Fruit fly (Drosophila melanogaster) whole organism, embryonic: ENCODE data around the gene CG6168.
A peak's percentile ranks its signal among the peaks of the same experiment; 100 is the strongest.

Source experiments
- BtbVII ChIP-seq: fragments of 200-800 bp; sonication (Bioruptor generic); optimal IDR thresholded peaks from 3 replicates; lab custom pipeline; 2017; ENCODE audit warnings: missing biosample characterization, mild to moderate bottlenecking, missing genetic modification characterization
- CG11398 ChIP-seq: fragments of 200-800 bp; sonication (Bioruptor generic); optimal IDR thresholded peaks from 2 replicates; lab custom pipeline; 2016; ENCODE audit warnings: missing biosample characterization, missing genetic modification characterization
- CG11723 ChIP-seq: fragments of 200-800 bp; sonication (Bioruptor generic); optimal IDR thresholded peaks from 2 replicates; lab custom pipeline; 2017; ENCODE audit warnings: missing biosample characterization, mild to moderate bottlenecking, missing genetic modification characterization
- CG12744 ChIP-seq: fragments of 200-800 bp; sonication (Bioruptor generic); optimal IDR thresholded peaks from 2 replicates; lab custom pipeline; 2016; ENCODE audit warnings: missing biosample characterization, missing genetic modification characterization
- CG14014 ChIP-seq: fragments of 200-800 bp; sonication (Bioruptor generic); IDR thresholded peaks from 2 replicates; pipeline ENCODE4 v1.3.6; 2022; ENCODE audit warnings: missing biosample characterization, missing genetic modification characterization
- CG17802 ChIP-seq: fragments of 200-800 bp; sonication (Bioruptor generic); optimal IDR thresholded peaks from 2 replicates; lab custom pipeline; 2018; ENCODE audit warnings: missing biosample characterization, mild to moderate bottlenecking, missing genetic modification characterization, moderate library complexity
- CG2116 ChIP-seq: fragments of 200-800 bp; sonication (Bioruptor generic); optimal IDR thresholded peaks from 3 replicates; lab custom pipeline; 2018; ENCODE audit warnings: missing biosample characterization, mild to moderate bottlenecking, missing genetic modification characterization
- CG2199 ChIP-seq: fragments of 200-800 bp; sonication (Bioruptor generic); IDR thresholded peaks from 3 replicates; pipeline ENCODE4 v1.3.6; 2022; ENCODE audit warnings: missing biosample characterization, missing genetic modification characterization
- CG31441 ChIP-seq: fragments of 200-800 bp; sonication (Bioruptor generic); IDR thresholded peaks from 2 replicates; pipeline ENCODE4 v1.3.6; 2022; ENCODE audit warnings: missing biosample characterization, missing genetic modification characterization
- CG32532 ChIP-seq: fragments of 200-800 bp; sonication (Bioruptor generic); IDR thresholded peaks from 2 replicates; pipeline ENCODE4 v1.3.6; 2022; ENCODE audit warnings: missing biosample characterization, missing genetic modification characterization
- CG33557 ChIP-seq: fragments of 200-800 bp; sonication (Bioruptor generic); optimal IDR thresholded peaks from 2 replicates; lab custom pipeline; 2019; ENCODE audit warnings: missing biosample characterization, mild to moderate bottlenecking, missing genetic modification characterization, moderate library complexity
- CG4404 ChIP-seq: fragments of 200-800 bp; sonication (Bioruptor generic); IDR thresholded peaks from 2 replicates; pipeline ENCODE4 v1.3.6; 2022; ENCODE audit warnings: missing biosample characterization, missing genetic modification characterization
- CG4617 ChIP-seq: fragments of 200-800 bp; sonication (Bioruptor generic); optimal IDR thresholded peaks from 3 replicates; lab custom pipeline; 2016; ENCODE audit warnings: missing biosample characterization, missing genetic modification characterization, borderline replicate concordance
- CG4730 ChIP-seq: fragments of 200-800 bp; sonication (Bioruptor generic); IDR thresholded peaks from 2 replicates; pipeline ENCODE4 v1.3.6; 2022; ENCODE audit warnings: missing biosample characterization, missing genetic modification characterization
- CG6689 ChIP-seq: fragments of 200-800 bp; sonication (Bioruptor generic); IDR thresholded peaks from 2 replicates; pipeline ENCODE4 v1.3.6; 2022; ENCODE audit warnings: missing biosample characterization, missing genetic modification characterization
- CG6765 ChIP-seq: fragments of 200-800 bp; sonication (Bioruptor generic); optimal IDR thresholded peaks from 3 replicates; lab custom pipeline; 2017; ENCODE audit warnings: missing biosample characterization, mild to moderate bottlenecking, missing genetic modification characterization
- CG7556 ChIP-seq: fragments of 200-800 bp; sonication (Bioruptor generic); optimal IDR thresholded peaks from 2 replicates; lab custom pipeline; 2017; ENCODE audit warnings: missing biosample characterization, mild to moderate bottlenecking, missing genetic modification characterization
- CG7745 ChIP-seq: fragments of 200-800 bp; sonication (Bioruptor generic); optimal IDR thresholded peaks from 2 replicates; lab custom pipeline; 2018; ENCODE audit warnings: missing biosample characterization, mild to moderate bottlenecking, missing genetic modification characterization, moderate library complexity
- CG8089 ChIP-seq: fragments of 200-800 bp; sonication (Bioruptor generic); optimal IDR thresholded peaks from 3 replicates; lab custom pipeline; 2016; ENCODE audit warnings: missing biosample characterization, missing genetic modification characterization
- E2f2 ChIP-seq: fragments of 200-800 bp; sonication (Bioruptor generic); IDR thresholded peaks from 2 replicates; pipeline ENCODE4 v1.3.6; 2022; ENCODE audit warnings: missing biosample characterization, missing genetic modification characterization
- Gsc ChIP-seq: fragments of 200-800 bp; sonication (Bioruptor generic); IDR thresholded peaks from 2 replicates; pipeline ENCODE4 v1.3.6; 2022; ENCODE audit warnings: missing biosample characterization, missing genetic modification characterization
- Hr39 ChIP-seq: fragments of >200 bp; optimal IDR thresholded peaks from 2 replicates; lab custom pipeline; 2017
- Hsf ChIP-seq: fragments of 200-800 bp; sonication (Bioruptor generic); optimal IDR thresholded peaks from 3 replicates; lab custom pipeline; 2016; ENCODE audit warnings: missing biosample characterization, missing genetic modification characterization
- MBD-R2 ChIP-seq: fragments of 200-800 bp; sonication (Bioruptor generic); IDR thresholded peaks from 2 replicates; pipeline ENCODE4 v1.3.6; 2022; ENCODE audit warnings: missing biosample characterization, missing genetic modification characterization
- Mrtf ChIP-seq: fragments of 200-800 bp; sonication (Bioruptor generic); IDR thresholded peaks from 3 replicates; pipeline ENCODE4 v1.3.6; 2022; ENCODE audit warnings: missing biosample characterization, missing genetic modification characterization
- NC2β ChIP-seq: fragments of 200-800 bp; sonication (Bioruptor generic); optimal IDR thresholded peaks from 2 replicates; lab custom pipeline; 2016; ENCODE audit warnings: missing biosample characterization, missing genetic modification characterization
- Optix ChIP-seq: fragments of 200-800 bp; sonication (Bioruptor generic); IDR thresholded peaks from 3 replicates; pipeline ENCODE4 v1.3.6; 2022; ENCODE audit warnings: missing biosample characterization, missing genetic modification characterization
- Side ChIP-seq: fragments of 200-800 bp; sonication (Bioruptor generic); optimal IDR thresholded peaks from 2 replicates; lab custom pipeline; 2016; ENCODE audit warnings: missing biosample characterization, missing genetic modification characterization
- Sox100B ChIP-seq: fragments of 200-800 bp; sonication (Bioruptor generic); optimal IDR thresholded peaks from 3 replicates; lab custom pipeline; 2018; ENCODE audit warnings: missing biosample characterization, mild to moderate bottlenecking, missing genetic modification characterization
- Sox102F ChIP-seq: fragments of 200-800 bp; sonication (Bioruptor generic); optimal IDR thresholded peaks from 2 replicates; lab custom pipeline; 2018; ENCODE audit warnings: missing biosample characterization, mild to moderate bottlenecking, missing genetic modification characterization, moderate library complexity
- Vsx1 ChIP-seq: fragments of 200-800 bp; sonication (Bioruptor generic); optimal IDR thresholded peaks from 2 replicates; lab custom pipeline; 2017; ENCODE audit warnings: missing biosample characterization, mild to moderate bottlenecking, missing genetic modification characterization, missing genetic modification reagents
- ac ChIP-seq: fragments of 200-800 bp; sonication (Bioruptor generic); optimal IDR thresholded peaks from 3 replicates; lab custom pipeline; 2017; ENCODE audit warnings: missing biosample characterization, mild to moderate bottlenecking, missing genetic modification characterization
- az2 ChIP-seq: fragments of 200-800 bp; sonication (Bioruptor generic); optimal IDR thresholded peaks from 3 replicates; lab custom pipeline; 2016; ENCODE audit warnings: missing biosample characterization, missing genetic modification characterization
- bab2 ChIP-seq: fragments of 200-800 bp; sonication (Bioruptor generic); optimal IDR thresholded peaks from 2 replicates; lab custom pipeline; 2016; ENCODE audit warnings: missing biosample characterization, missing genetic modification characterization
- dimm ChIP-seq: fragments of 200-800 bp; sonication (Bioruptor generic); IDR thresholded peaks from 2 replicates; pipeline ENCODE4 v1.3.6; 2022; ENCODE audit warnings: missing biosample characterization, missing genetic modification characterization
- dysf ChIP-seq: fragments of 200-800 bp; sonication (Bioruptor generic); IDR thresholded peaks from 3 replicates; pipeline ENCODE4 v1.3.6; 2022; ENCODE audit warnings: missing biosample characterization, missing genetic modification characterization
- exex ChIP-seq: fragments of 200-800 bp; sonication (Bioruptor generic); optimal IDR thresholded peaks from 4 replicates; lab custom pipeline; 2018; ENCODE audit warnings: missing biosample characterization, mild to moderate bottlenecking, missing genetic modification characterization, moderate library complexity
- gt ChIP-seq: fragments of 200-800 bp; sonication (Bioruptor generic); IDR thresholded peaks from 2 replicates; pipeline ENCODE4 v1.3.6; 2022; ENCODE audit warnings: missing biosample characterization, missing genetic modification characterization
- her ChIP-seq: fragments of 200-800 bp; sonication (Bioruptor generic); optimal IDR thresholded peaks from 2 replicates; lab custom pipeline; 2016; ENCODE audit warnings: missing biosample characterization, missing genetic modification characterization
- ind ChIP-seq: fragments of 200-800 bp; sonication (Bioruptor generic); optimal IDR thresholded peaks from 3 replicates; lab custom pipeline; 2016; ENCODE audit warnings: missing biosample characterization, missing genetic modification characterization
- kah ChIP-seq: fragments of 200-800 bp; sonication (Bioruptor generic); optimal IDR thresholded peaks from 2 replicates; lab custom pipeline; 2018; ENCODE audit warnings: missing biosample characterization, mild to moderate bottlenecking, missing genetic modification characterization
- pan ChIP-seq, 4 experiments: fragments of >200 bp in 3 of 4; fragments of 200-800 bp in 1 of 4; sonication (Bioruptor generic) in 1 of 4; optimal IDR thresholded peaks in 3 of 4; IDR thresholded peaks in 1 of 4; 2 replicates each; pipeline versions ENCODE4 v1.3.6 to Lab custom; 2017 to 2022; ENCODE audit warnings: missing biosample characterization in 2 of 4, missing genetic modification characterization in 2 of 4, mixed read lengths in 1 of 4
- pfk ChIP-seq: fragments of 200-800 bp; sonication (Bioruptor generic); optimal IDR thresholded peaks from 2 replicates; lab custom pipeline; 2018; ENCODE audit warnings: missing biosample characterization, mild to moderate bottlenecking, missing genetic modification characterization, moderate library complexity
- seq ChIP-seq: fragments of 200-800 bp; sonication (Bioruptor generic); IDR thresholded peaks from 2 replicates; pipeline ENCODE4 v1.3.6; 2022; ENCODE audit warnings: missing biosample characterization, missing genetic modification characterization
- shn ChIP-seq: fragments of 200-800 bp; sonication (Bioruptor generic); optimal IDR thresholded peaks from 3 replicates; lab custom pipeline; 2016; ENCODE audit warnings: missing biosample characterization, missing genetic modification characterization
- slbo ChIP-seq: fragments of 200-800 bp; sonication (Bioruptor generic); IDR thresholded peaks from 2 replicates; pipeline ENCODE4 v1.3.6; 2022; ENCODE audit warnings: missing biosample characterization, missing genetic modification characterization
- sug ChIP-seq: fragments of 200-800 bp; optimal IDR thresholded peaks from 2 replicates; lab custom pipeline; 2019; ENCODE audit warnings: missing biosample characterization, mild to moderate bottlenecking, missing genetic modification characterization, moderate library complexity
- tin ChIP-seq: fragments of 200-800 bp; sonication (Bioruptor generic); optimal IDR thresholded peaks from 3 replicates; lab custom pipeline; 2016; ENCODE audit warnings: missing biosample characterization, missing genetic modification characterization
- trem ChIP-seq: fragments of 200-800 bp; optimal IDR thresholded peaks from 3 replicates; lab custom pipeline; 2019; ENCODE audit warnings: missing biosample characterization, mild to moderate bottlenecking, missing genetic modification characterization, moderate library complexity
- vvl ChIP-seq: fragments of 200-800 bp; sonication (Bioruptor generic); IDR thresholded peaks from 2 replicates; pipeline ENCODE4 v1.3.6; 2022; ENCODE audit warnings: missing biosample characterization, missing genetic modification characterization

Gene CG6168

DNA sequence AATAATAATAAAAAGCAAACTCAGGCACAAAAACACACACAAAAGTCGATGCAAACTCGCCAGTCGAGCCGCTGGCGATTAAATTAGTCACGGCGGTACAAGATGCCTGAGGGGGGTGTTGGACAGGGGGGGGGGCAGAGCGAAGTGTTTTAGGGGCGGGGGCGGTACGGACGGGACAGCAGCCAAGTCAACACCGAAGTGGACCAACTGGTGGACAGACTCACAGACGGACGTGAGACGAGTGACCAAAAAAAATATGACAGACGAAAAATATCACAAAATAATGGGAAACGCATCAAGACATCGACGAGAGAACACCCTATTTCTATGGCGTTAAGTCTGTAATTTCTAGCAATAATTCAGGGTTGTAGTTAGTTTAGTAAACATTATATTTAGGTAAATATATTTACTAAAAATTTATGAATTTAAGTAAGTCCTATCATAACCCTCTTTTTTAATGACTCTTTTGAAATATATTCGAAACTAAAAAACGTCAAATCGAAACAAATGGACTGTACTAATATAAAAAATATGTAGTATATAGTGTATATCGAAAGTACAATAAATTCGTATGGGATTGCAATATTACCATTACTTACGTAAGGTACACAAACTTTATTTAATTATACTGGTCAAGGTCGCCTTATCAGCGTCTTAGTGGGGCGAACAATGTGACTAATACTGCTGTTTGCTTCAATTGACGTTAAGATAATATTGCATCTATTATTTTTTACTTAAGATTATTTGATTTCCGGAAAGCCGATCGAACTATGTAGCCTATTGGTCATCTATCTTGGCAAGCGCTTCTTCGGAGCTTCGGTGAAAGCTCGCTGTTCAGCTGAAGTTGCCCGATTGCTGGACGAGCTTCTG, 30.0 kb downstream of the CG6168 start (continued):
- TF ChIP-seq CG31441 (GFP tag; lab: Robert Waterston, UW) (peak; percentile 44; the same call in 1 of the 2 replicates), CG2116 (no peak), Gsc (GFP tag; lab: Robert Waterston, UW) (no peak), Hsf (GFP tag; lab: Kevin White, UChicago) (no peak), Optix (peak; percentile 55; the same call in 1 of the 3 replicates), sug (tag; lab: Kevin White, UChicago) (peak; percentile 80), slbo (peak; percentile 55; the same call in 1 of the 2 replicates), trem (tag; lab: Kevin White, UChicago) (no peak), shn (no peak), bab2 (GFP tag; lab: Kevin White, UChicago) (no peak), ac (GFP tag; lab: Kevin White, UChicago) (no peak), CG11723 (peak; percentile 35), MBD-R2 (GFP tag; lab: Robert Waterston, UW) (peak; percentile 15; the same call in 1 of the 2 replicates), CG14014 (GFP tag; lab: Robert Waterston, UW) (peak; percentile 63), CG2199 (GFP tag; lab: Robert Waterston, UW) (0 out of 3 replicates have a peak, but pooled peaks have one; percentile 7), pan (optimal IDR thresholded peaks at IDR 0.05; lab: Kevin White, UChicago) (no peak), pan (GFP tag; optimal IDR thresholded peaks at IDR 0.05 in 1 of 2, IDR thresholded peaks at IDR 0.05 in 1 of 2) (peak in 1 of 2 experiments; percentile 45), kah (GFP tag; lab: Kevin White, UChicago) (no peak), NC2β (GFP tag; lab: Kevin White, UChicago) (no peak), CG4617 (GFP tag; lab: Kevin White, UChicago) (no peak), E2f2 (GFP tag; lab: Robert Waterston, UW) (peak; percentile 20; the same call in 1 of the 2 replicates), exex (tag; lab: Kevin White, UChicago) (peak; percentile 40), CG4404 (GFP tag; lab: Robert Waterston, UW) (no peak), Mrtf (GFP tag; lab: Robert Waterston, UW) (no peak), Side (no peak), CG6689 (GFP tag; lab: Robert Waterston, UW) (no peak), her (no peak), CG11398 (no peak), Hr39 (lab: Kevin White, UChicago) (no peak), dysf (GFP tag; lab: Robert Waterston, UW) (peak; percentile 65), pfk (GFP tag; lab: Kevin White, UChicago) (no peak), CG7556 (GFP tag; lab: Kevin White, UChicago) (peak; percentile 64), gt (GFP tag; lab: Robert Waterston, UW) (no peak), CG4730 (GFP tag; lab: Robert Waterston, UW) (no peak), CG8089 (GFP tag; lab: Kevin White, UChicago) (no peak), Sox100B (peak; percentile 57), CG12744 (GFP tag; lab: Kevin White, UChicago) (no peak), CG6765 (GFP tag; lab: Kevin White, UChicago) (peak; percentile 48), CG32532 (GFP tag; lab: Robert Waterston, UW) (peak; percentile 47; the same call in 1 of the 2 replicates), Sox102F (peak; percentile 58), seq (GFP tag; lab: Robert Waterston, UW) (no peak), Vsx1 (GFP tag; lab: Kevin White, UChicago) (peak; percentile 48), dimm (no peak), CG33557 (GFP tag; lab: Kevin White, UChicago) (no peak), az2 (GFP tag; lab: Kevin White, UChicago) (peak; percentile 33), CG7745 (tag; lab: Kevin White, UChicago) (no peak), ind (GFP tag; lab: Kevin White, UChicago) (peak; percentile 15), tin (no peak), CG17802 (tag; lab: Kevin White, UChicago) (no peak), vvl (GFP tag; lab: Robert Waterston, UW) (peak; percentile 79), BtbVII (GFP tag; lab: Kevin White, UChicago) (peak; percentile 12)
